Fruit fly (Drosophila melanogaster) whole organism, embryonic: ENCODE data around the gene CG11374.
A peak's percentile ranks its signal among the peaks of the same experiment; 100 is the strongest.

ENCODE experiments used
- Ada2b ChIP-seq: fragments of 200-800 bp; sonication (Bioruptor generic); IDR thresholded peaks from 2 replicates; pipeline ENCODE4 v1.3.6; 2022; ENCODE audit warnings: missing biosample characterization, missing genetic modification characterization
- Aef1 ChIP-seq: fragments of 200-800 bp; sonication (Bioruptor generic); IDR thresholded peaks from 3 replicates; pipeline ENCODE4 v1.3.6; 2022; ENCODE audit warnings: missing biosample characterization, missing genetic modification characterization
- Atf6 ChIP-seq: fragments of 200-800 bp; sonication (Bioruptor generic); IDR thresholded peaks from 2 replicates; pipeline ENCODE4 v1.3.6; 2022; ENCODE audit warnings: missing biosample characterization, missing genetic modification characterization
- Bgb ChIP-seq: fragments of 200-800 bp; sonication (Bioruptor generic); IDR thresholded peaks from 2 replicates; pipeline ENCODE4 v1.3.6; 2022; ENCODE audit warnings: missing biosample characterization, missing genetic modification characterization; ENCODE audit not compliant: partially characterized antibody
- Blimp-1 ChIP-seq: fragments of 200-800 bp; sonication (Bioruptor generic); optimal IDR thresholded peaks from 3 replicates; lab custom pipeline; 2018; ENCODE audit warnings: missing biosample characterization, missing genetic modification characterization, mild to moderate bottlenecking, moderate library complexity, missing genetic modification reagents
- CG13624 ChIP-seq: fragments of 200-800 bp; sonication (Bioruptor generic); optimal IDR thresholded peaks from 2 replicates; lab custom pipeline; 2016; ENCODE audit warnings: missing biosample characterization, missing genetic modification characterization
- CG13775 ChIP-seq: fragments of 200-800 bp; sonication (Bioruptor generic); optimal IDR thresholded peaks from 3 replicates; lab custom pipeline; 2017; ENCODE audit warnings: missing biosample characterization, mild to moderate bottlenecking, missing genetic modification characterization
- CG14710 ChIP-seq: fragments of 200-800 bp; sonication (Bioruptor generic); optimal IDR thresholded peaks from 3 replicates; lab custom pipeline; 2019; ENCODE audit warnings: missing biosample characterization, mild to moderate bottlenecking, missing genetic modification characterization, moderate library complexity
- CG17186 ChIP-seq: fragments of 200-800 bp; sonication (Bioruptor generic); optimal IDR thresholded peaks from 3 replicates; lab custom pipeline; 2017; ENCODE audit warnings: missing biosample characterization, missing genetic modification reagents, missing genetic modification characterization
- CG17359 ChIP-seq: fragments of 200-800 bp; sonication (Bioruptor generic); optimal IDR thresholded peaks from 3 replicates; lab custom pipeline; 2018; ENCODE audit warnings: missing biosample characterization, mild to moderate bottlenecking, missing genetic modification characterization, moderate library complexity
- CG17802 ChIP-seq: fragments of 200-800 bp; sonication (Bioruptor generic); optimal IDR thresholded peaks from 2 replicates; lab custom pipeline; 2018; ENCODE audit warnings: missing biosample characterization, mild to moderate bottlenecking, missing genetic modification characterization, moderate library complexity
- CG4854 ChIP-seq: fragments of 200-800 bp; sonication (Bioruptor generic); optimal IDR thresholded peaks from 2 replicates; lab custom pipeline; 2016; ENCODE audit warnings: missing biosample characterization, missing genetic modification characterization, inconsistent platforms
- CG6683 ChIP-seq: fragments of 200-800 bp; sonication (Bioruptor generic); optimal IDR thresholded peaks from 2 replicates; lab custom pipeline; 2017; ENCODE audit warnings: missing biosample characterization, mild to moderate bottlenecking, missing genetic modification characterization, missing genetic modification reagents
- CG6813 ChIP-seq: fragments of 200-800 bp; sonication (Bioruptor generic); optimal IDR thresholded peaks from 2 replicates; lab custom pipeline; 2017; ENCODE audit warnings: missing biosample characterization, missing genetic modification characterization, mild to moderate bottlenecking, moderate library complexity, missing genetic modification reagents
- CG6854 ChIP-seq: fragments of 200-800 bp; sonication (Bioruptor generic); optimal IDR thresholded peaks from 3 replicates; lab custom pipeline; 2017; ENCODE audit warnings: missing biosample characterization, mild to moderate bottlenecking, missing genetic modification characterization
- CG7271 ChIP-seq: fragments of 200-800 bp; sonication (Bioruptor generic); optimal IDR thresholded peaks from 2 replicates; lab custom pipeline; 2018; ENCODE audit warnings: missing biosample characterization, mild to moderate bottlenecking, missing genetic modification characterization, moderate library complexity
- CG7556 ChIP-seq: fragments of 200-800 bp; sonication (Bioruptor generic); optimal IDR thresholded peaks from 2 replicates; lab custom pipeline; 2017; ENCODE audit warnings: missing biosample characterization, mild to moderate bottlenecking, missing genetic modification characterization
- CG8388 ChIP-seq: fragments of 200-800 bp; sonication (Bioruptor generic); optimal IDR thresholded peaks from 2 replicates; lab custom pipeline; 2019; ENCODE audit warnings: missing biosample characterization, mild to moderate bottlenecking, missing genetic modification characterization, moderate library complexity
- CG8924 ChIP-seq: fragments of 200-800 bp; optimal IDR thresholded peaks from 3 replicates; lab custom pipeline; 2019; ENCODE audit warnings: missing biosample characterization, mild to moderate bottlenecking, missing genetic modification characterization, moderate library complexity
- CG8944 ChIP-seq: fragments of 200-800 bp; sonication (Bioruptor generic); optimal IDR thresholded peaks from 3 replicates; lab custom pipeline; 2016; ENCODE audit warnings: missing biosample characterization, missing genetic modification characterization
- Dek ChIP-seq: fragments of 200-800 bp; sonication (Bioruptor generic); optimal IDR thresholded peaks from 3 replicates; lab custom pipeline; 2019; ENCODE audit warnings: missing biosample characterization, mild to moderate bottlenecking, missing genetic modification characterization, moderate library complexity
- GATAe ChIP-seq: fragments of 200-800 bp; sonication (Bioruptor generic); conservative IDR thresholded peaks from 2 replicates; pipeline ENCODE4 v1.3.6; 2022; ENCODE audit warnings: missing biosample characterization, missing genetic modification characterization
- HLH4C ChIP-seq: fragments of 200-800 bp; sonication (Bioruptor generic); IDR thresholded peaks from 3 replicates; pipeline ENCODE4 v1.3.6; 2022; ENCODE audit warnings: missing biosample characterization, missing genetic modification characterization; ENCODE audit not compliant: partially characterized antibody
- Lim3 ChIP-seq: fragments of 200-800 bp; sonication (Bioruptor generic); IDR thresholded peaks from 2 replicates; pipeline ENCODE4 v1.3.6; 2022; ENCODE audit warnings: missing biosample characterization, missing genetic modification characterization
- MESR4 ChIP-seq: fragments of 200-800 bp; sonication (Bioruptor generic); optimal IDR thresholded peaks from 2 replicates; lab custom pipeline; 2018; ENCODE audit warnings: missing biosample characterization, mild to moderate bottlenecking, missing genetic modification characterization, moderate library complexity
- Med ChIP-seq: fragments of 200-800 bp; sonication (Bioruptor generic); peaks from one replicate; lab custom pipeline; 2016; ENCODE audit warnings: missing biosample characterization, missing genetic modification characterization, mild to moderate bottlenecking, inconsistent platforms, moderate library complexity
- NC2β ChIP-seq: fragments of 200-800 bp; sonication (Bioruptor generic); optimal IDR thresholded peaks from 2 replicates; lab custom pipeline; 2016; ENCODE audit warnings: missing biosample characterization, missing genetic modification characterization
- Scr ChIP-seq: fragments of 200-800 bp; sonication (Bioruptor generic); IDR thresholded peaks from 2 replicates; pipeline ENCODE4 v1.3.6; 2022; ENCODE audit warnings: missing biosample characterization, missing genetic modification characterization; ENCODE audit not compliant: partially characterized antibody
- Xbp1 ChIP-seq: fragments of 200-800 bp; sonication (Bioruptor generic); optimal IDR thresholded peaks from 3 replicates; lab custom pipeline; 2016; ENCODE audit warnings: missing biosample characterization, mild to moderate bottlenecking, missing genetic modification characterization
- al ChIP-seq: fragments of 200-800 bp; sonication (Bioruptor generic); IDR thresholded peaks from 2 replicates; pipeline ENCODE4 v1.3.6; 2022; ENCODE audit warnings: missing biosample characterization, missing genetic modification characterization
- aop ChIP-seq: fragments of 200-800 bp; sonication (Bioruptor generic); IDR thresholded peaks from 2 replicates; pipeline ENCODE4 v1.3.6; 2022; ENCODE audit warnings: missing biosample characterization, missing genetic modification characterization
- ara ChIP-seq: fragments of 200-800 bp; sonication (Bioruptor generic); IDR thresholded peaks from 2 replicates; pipeline ENCODE4 v1.3.6; 2022; ENCODE audit warnings: missing biosample characterization, missing genetic modification characterization
- bigmax ChIP-seq: fragments of 200-800 bp; sonication (Bioruptor generic); optimal IDR thresholded peaks from 2 replicates; lab custom pipeline; 2018; ENCODE audit warnings: missing biosample characterization, mild to moderate bottlenecking, missing genetic modification characterization
- br ChIP-seq: fragments of >200 bp; optimal IDR thresholded peaks from 2 replicates; lab custom pipeline; 2017
- chm ChIP-seq: fragments of 200-800 bp; sonication (Bioruptor generic); IDR thresholded peaks from 2 replicates; pipeline ENCODE4 v1.3.6; 2022; ENCODE audit warnings: missing biosample characterization, missing genetic modification characterization
- crol ChIP-seq: fragments of 200-800 bp; sonication (Bioruptor generic); IDR thresholded peaks from 2 replicates; pipeline ENCODE4 v1.3.6; 2022; ENCODE audit warnings: missing biosample characterization, missing genetic modification characterization
- hth ChIP-seq: fragments of >200 bp; optimal IDR thresholded peaks from 2 replicates; lab custom pipeline; 2017; ENCODE audit warnings: inconsistent platforms
- insv ChIP-seq, 2 experiments: fragments of 200-800 bp; sonication (Bioruptor generic); optimal IDR thresholded peaks; 3 replicates each; lab custom pipeline; 2016 to 2018; ENCODE audit warnings: missing biosample characterization in 2 of 2, missing genetic modification characterization in 2 of 2
- kay ChIP-seq: fragments of 200-800 bp; sonication (Bioruptor generic); optimal IDR thresholded peaks from 2 replicates; lab custom pipeline; 2016; ENCODE audit warnings: missing biosample characterization, missing genetic modification characterization
- onecut ChIP-seq: fragments of 200-800 bp; sonication (Bioruptor generic); IDR thresholded peaks from 2 replicates; pipeline ENCODE4 v1.3.6; 2022; ENCODE audit warnings: missing biosample characterization, missing genetic modification characterization
- pho ChIP-seq: fragments of 200-800 bp; sonication (Bioruptor generic); optimal IDR thresholded peaks from 2 replicates; lab custom pipeline; 2016; ENCODE audit warnings: missing biosample characterization, missing genetic modification characterization
- repo ChIP-seq: fragments of 200-800 bp; sonication (Bioruptor generic); optimal IDR thresholded peaks from 2 replicates; lab custom pipeline; 2016; ENCODE audit warnings: missing biosample characterization, missing genetic modification characterization
- rib ChIP-seq: fragments of 200-800 bp; sonication (Bioruptor generic); IDR thresholded peaks from 2 replicates; pipeline ENCODE4 v1.3.6; 2022; ENCODE audit warnings: missing biosample characterization, missing genetic modification characterization
- sens ChIP-seq: fragments of 200-800 bp; sonication (Bioruptor generic); peaks from one replicate; lab custom pipeline; 2016; ENCODE audit warnings: missing biosample characterization, missing genetic modification characterization
- sim ChIP-seq: fragments of 200-800 bp; sonication (Bioruptor generic); IDR thresholded peaks from 2 replicates; pipeline ENCODE4 v1.3.6; 2022; ENCODE audit warnings: missing biosample characterization, missing genetic modification characterization
- tio ChIP-seq: fragments of 200-800 bp; sonication (Bioruptor generic); optimal IDR thresholded peaks from 2 replicates; lab custom pipeline; 2017; ENCODE audit warnings: missing biosample characterization, missing genetic modification characterization, inconsistent platforms
- trh ChIP-seq: fragments of 200-800 bp; sonication (Bioruptor generic); optimal IDR thresholded peaks from 2 replicates; lab custom pipeline; 2016; ENCODE audit warnings: missing biosample characterization, missing genetic modification characterization
- vnd ChIP-seq: fragments of 200-800 bp; sonication (Bioruptor generic); IDR thresholded peaks from 3 replicates; pipeline ENCODE4 v1.3.6; 2022; ENCODE audit warnings: missing biosample characterization, missing genetic modification characterization; ENCODE audit not compliant: partially characterized antibody
- wek ChIP-seq: fragments of 200-800 bp; sonication (Bioruptor generic); optimal IDR thresholded peaks from 3 replicates; lab custom pipeline; 2018; ENCODE audit warnings: missing biosample characterization, mild to moderate bottlenecking, missing genetic modification characterization, moderate library complexity
- zf30C ChIP-seq: fragments of 200-800 bp; sonication (Bioruptor generic); optimal IDR thresholded peaks from 3 replicates; lab custom pipeline; 2018; ENCODE audit warnings: missing biosample characterization, mild to moderate bottlenecking, missing genetic modification characterization

CG11374 gene

dm6 chr2L:72752-73435 lies 3.3 kb upstream of the CG11374 start (continued):
- no peak for TF ChIP-seq CG8924 (tag; lab: Kevin White, UChicago)
- TF ChIP-seq CG17359 (tag; lab: Kevin White, UChicago) = peak; percentile 36
- peak; percentile 41 for TF ChIP-seq onecut (GFP tag; lab: Robert Waterston, UW)
- TF ChIP-seq Med (GFP tag; lab: Kevin White, UChicago) = peak; percentile 94
- TF ChIP-seq Bgb = peak; percentile 57; the same call in 1 of the 2 replicates
- TF ChIP-seq CG6683 (GFP tag; lab: Kevin White, UChicago) = no peak
- peak; percentile 1 for TF ChIP-seq CG8944
- peak; percentile 84 for TF ChIP-seq CG13624 (GFP tag; lab: Kevin White, UChicago)
- TF ChIP-seq GATAe (GFP tag; lab: Robert Waterston, UW) = no peak
- TF ChIP-seq CG7271 = no peak
- TF ChIP-seq bigmax (GFP tag; lab: Kevin White, UChicago) = no peak
- TF ChIP-seq CG17186 (GFP tag; lab: Kevin White, UChicago) = no peak
- peak; percentile 35 for TF ChIP-seq Dek (tag; lab: Kevin White, UChicago)
- TF ChIP-seq Blimp-1 (GFP tag; lab: Kevin White, UChicago) = peak; percentile 16
- peak; percentile 3 for TF ChIP-seq repo (GFP tag; lab: Kevin White, UChicago)
- no peak for TF ChIP-seq aop (GFP tag; lab: Robert Waterston, UW)
- TF ChIP-seq CG6813 (GFP tag; lab: Kevin White, UChicago) = no peak
- TF ChIP-seq kay (GFP tag; lab: Kevin White, UChicago) = no peak
- TF ChIP-seq vnd = peak; percentile 46; the same call in 2 of the 3 replicates
- no peak for TF ChIP-seq al (GFP tag; lab: Robert Waterston, UW)
- TF ChIP-seq CG17802 (tag; lab: Kevin White, UChicago) = no peak
- TF ChIP-seq MESR4 (GFP tag; lab: Kevin White, UChicago) = no peak
- TF ChIP-seq tio = no peak
- TF ChIP-seq CG14710 (tag; lab: Kevin White, UChicago) = no peak
- peak; percentile 59 for TF ChIP-seq sens (GFP tag; lab: Kevin White, UChicago)
- TF ChIP-seq wek (GFP tag; lab: Kevin White, UChicago) = no peak
- no peak for TF ChIP-seq CG7556 (GFP tag; lab: Kevin White, UChicago)
- TF ChIP-seq Scr = peak; percentile 54; the same call in 1 of the 2 replicates
- no peak for TF ChIP-seq NC2β (GFP tag; lab: Kevin White, UChicago)
- TF ChIP-seq pho (GFP tag; lab: Kevin White, UChicago) = peak; percentile 0
- no peak for TF ChIP-seq zf30C (GFP tag; lab: Kevin White, UChicago)
- peak; percentile 30 for TF ChIP-seq CG4854 (GFP tag; lab: Kevin White, UChicago)
- peak; percentile 58 for TF ChIP-seq Xbp1 (GFP tag; lab: Kevin White, UChicago)
- no peak for TF ChIP-seq insv (GFP tag; optimal IDR thresholded peaks at IDR 0.05; lab: Kevin White, UChicago)
- no peak for TF ChIP-seq trh (GFP tag; lab: Kevin White, UChicago)
- no peak for TF ChIP-seq Atf6
- no peak for TF ChIP-seq sim
- TF ChIP-seq HLH4C (GFP tag; lab: Robert Waterston, UW) = peak; percentile 39; the same call in 1 of the 3 replicates
- peak; percentile 29; the same call in 1 of the 2 replicates for TF ChIP-seq chm (GFP tag; lab: Robert Waterston, UW)
- no peak for TF ChIP-seq rib
- no peak for TF ChIP-seq CG8388 (GFP tag; lab: Kevin White, UChicago)
- no peak for TF ChIP-seq CG6854 (GFP tag; lab: Kevin White, UChicago)
- no peak for TF ChIP-seq CG13775 (GFP tag; lab: Kevin White, UChicago)
- no peak for TF ChIP-seq Lim3
- no peak for TF ChIP-seq Ada2b (GFP tag; lab: Robert Waterston, UW)
- TF ChIP-seq hth (lab: Kevin White, UChicago) = no peak
- TF ChIP-seq br = no peak
- no peak for TF ChIP-seq ara (GFP tag; lab: Robert Waterston, UW)
- TF ChIP-seq Aef1 = no peak
- TF ChIP-seq crol (GFP tag; lab: Robert Waterston, UW) = no peak
